Worm (Caenorhabditis elegans): ENCODE measurements around the gene C50F4.8.

C50F4.8 gene

ce11 chrV:9561624-9562179, 43.0 kb upstream of the C50F4.8 start, which contains the start of gene rgef-1 (continued):
- no peak for TF ChIP-seq pha-4 (GFP tag; IDR thresholded peaks at IDR 0.05)
- TF ChIP-seq pha-4 (tag; optimal IDR thresholded peaks at IDR 0.05) = no peak
- peak; percentile 58 for TF ChIP-seq mep-1 (tag; optimal IDR thresholded peaks at IDR 0.05)
- peak; percentile 61 for TF ChIP-seq hmg-1.1 (GFP tag; IDR thresholded peaks at IDR 0.05)
- no peak for TF ChIP-seq ceh-28 (tag; optimal IDR thresholded peaks at IDR 0.05)
- no peak for TF ChIP-seq lin-29 (GFP tag; IDR thresholded peaks at IDR 0.05)
- no peak; the same call in 1 of the 2 replicates for TF ChIP-seq set-16 (GFP tag; IDR thresholded peaks at IDR 0.05)
- TF ChIP-seq rbr-2 (tag; optimal IDR thresholded peaks at IDR 0.05) = peak; percentile 87
- TF ChIP-seq nhr-11 (tag; optimal IDR thresholded peaks at IDR 0.05) = no peak
- no peak for TF ChIP-seq nhr-77 (tag; optimal IDR thresholded peaks at IDR 0.05)
- peak in 1 of 2 experiments; percentile 33 for TF ChIP-seq hif-1 (tag; optimal IDR thresholded peaks at IDR 0.05)
- no peak for TF ChIP-seq lin-15B (tag; optimal IDR thresholded peaks at IDR 0.05)
- TF ChIP-seq mdl-1 (tag; optimal IDR thresholded peaks at IDR 0.05) = peak in 1 of 2 experiments; percentile 84
- no peak for TF ChIP-seq dmd-8 (GFP tag; IDR thresholded peaks at IDR 0.05)
- no peak for TF ChIP-seq lir-3 (tag; optimal IDR thresholded peaks at IDR 0.05)
- peak in 1 of 2 experiments; percentile 81 for TF ChIP-seq unc-62 (GFP tag; optimal IDR thresholded peaks at IDR 0.05 in 1 of 2)
- TF ChIP-seq unc-62 (tag; optimal IDR thresholded peaks at IDR 0.05) = no peak
- TF ChIP-seq duxl-1 (tag; optimal IDR thresholded peaks at IDR 0.05; ENCODE audit: poor library complexity) = no peak

ce11 chrV:9556668-9557067, 38.0 kb upstream of the C50F4.8 start:
- TF ChIP-seq aha-1 (tag) (no peak), unc-62 (GFP tag; optimal IDR thresholded peaks at IDR 0.05 in 1 of 2) (peak in 1 of 2 experiments; percentile 94), unc-62 (tag; optimal IDR thresholded peaks at IDR 0.05) (no peak)

- TF ChIP-seq madf-9 (GFP tag; conservative IDR thresholded peaks at IDR 0.05) (no peak), F44E2.7 (GFP tag; IDR thresholded peaks at IDR 0.05) (no peak), ceh-44 (GFP tag; IDR thresholded peaks at IDR 0.05) (no peak), mes-2 (tag; optimal IDR thresholded peaks at IDR 0.05; ENCODE audit: poor library complexity, severe bottlenecking) (no peak), zfp-3 (GFP tag; conservative IDR thresholded peaks at IDR 0.05) (no peak), F49E8.2 (tag; optimal IDR thresholded peaks at IDR 0.05; ENCODE audit: borderline replicate concordance) (no peak), dmd-6 (GFP tag; IDR thresholded peaks at IDR 0.05) (no peak), tag-97 (GFP tag; IDR thresholded peaks at IDR 0.05) (no peak), zag-1 (tag; optimal IDR thresholded peaks at IDR 0.05) (no peak), mxl-3 (GFP tag; optimal IDR thresholded peaks at IDR 0.05) (peak; percentile 21), nhr-6 (tag; optimal IDR thresholded peaks at IDR 0.05) (no peak), ZK546.5 (tag; optimal IDR thresholded peaks at IDR 0.05) (no peak), lin-13 (GFP tag; optimal IDR thresholded peaks at IDR 0.05) (no peak), ces-1 (GFP tag; optimal IDR thresholded peaks at IDR 0.05) (peak; percentile 26), ctbp-1 (GFP tag; IDR thresholded peaks at IDR 0.05) (0 out of 2 replicates have a peak, but pooled peaks have one; percentile 33), T26A8.4 (GFP tag; IDR thresholded peaks at IDR 0.05) (no peak), snpc-1.2 (GFP tag; IDR thresholded peaks at IDR 0.05) (no peak), hlh-11 (tag; optimal IDR thresholded peaks at IDR 0.05) (no peak), cey-2 (tag; optimal IDR thresholded peaks at IDR 0.05; ENCODE audit: borderline replicate concordance, insufficient read depth) (no peak), lin-38 (GFP tag; IDR thresholded peaks at IDR 0.05) (no peak), Y48G9A.11 (GFP tag; IDR thresholded peaks at IDR 0.05) (no peak)
Measured at ce11 chrV:9550313-9550712, 31.7 kb upstream of the C50F4.8 start, which contains the start of gene ehbp-1. Gene ehbp-1 (plus strand): TSS chrV:9550644.

All from whole organism, L4 larva.